Worm (Caenorhabditis elegans): Measurements from ENCODE around the gene D2045.5.
A peak's percentile ranks its signal among the peaks of the same experiment; 100 is the strongest.
"Not testable (repeated sequence)": the region's sequence is repeated elsewhere in the genome, so short reads cannot be mapped to it uniquely, and the experiment has no call there.

The D2045.5 gene

DNA sequence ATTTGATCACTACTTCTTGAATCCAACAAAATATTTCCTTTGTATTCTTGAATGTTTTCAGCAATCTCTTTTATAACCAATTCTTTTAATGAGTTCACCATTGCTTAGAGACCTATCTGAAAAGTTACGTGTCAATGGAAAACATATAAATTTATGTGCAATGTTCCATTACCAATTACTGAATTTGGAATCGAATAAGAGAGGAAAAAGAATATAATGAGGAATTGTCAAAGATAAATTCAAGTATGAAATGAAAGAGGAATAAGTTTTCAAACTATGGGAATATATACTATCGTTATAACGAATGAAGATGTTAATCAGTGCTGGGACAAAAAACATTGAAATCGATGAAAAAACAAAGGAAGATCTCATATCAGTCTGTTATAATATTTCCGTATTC, 18.4 kb downstream of the D2045.5 start, which contains the start of gene H04D03.4:
H04D03.4 (minus strand) TSS at position 101 of the 400 bp plus-strand sequence.
- TF ChIP-seq Y55F3AM.14 (GFP tag; optimal IDR thresholded peaks at IDR 0.05) (no peak), egl-27 (tag; optimal IDR thresholded peaks at IDR 0.05) (no peak), nhr-129 (tag; optimal IDR thresholded peaks at IDR 0.05) (no peak), ceh-82 (tag; optimal IDR thresholded peaks at IDR 0.05) (no peak), sma-9 (GFP tag; optimal IDR thresholded peaks at IDR 0.05) (no peak), sma-9 (tag; optimal IDR thresholded peaks at IDR 0.05) (no peak), blmp-1 (tag; optimal IDR thresholded peaks at IDR 0.05; ENCODE audit: insufficient read depth) (no peak), nhr-23 (tag; optimal IDR thresholded peaks at IDR 0.05) (no peak), nhr-10 (tag; optimal IDR thresholded peaks at IDR 0.05) (no peak), lsy-2 (tag; optimal IDR thresholded peaks at IDR 0.05) (no peak), aly-2 (tag; optimal IDR thresholded peaks at IDR 0.05) (no peak), ZK546.5 (tag; optimal IDR thresholded peaks at IDR 0.05) (no peak), skn-1 (tag; optimal IDR thresholded peaks at IDR 0.05) (no peak), ztf-1 (GFP tag; conservative IDR thresholded peaks at IDR 0.05) (no peak), unc-62 (GFP tag; optimal IDR thresholded peaks at IDR 0.05) (no peak), elt-1 (tag; optimal IDR thresholded peaks at IDR 0.05) (no peak), sma-3 (GFP tag; optimal IDR thresholded peaks at IDR 0.05) (no peak), fos-1 (tag; optimal IDR thresholded peaks at IDR 0.05) (no peak), lin-39 (tag; optimal IDR thresholded peaks at IDR 0.05) (no peak)

DNA sequence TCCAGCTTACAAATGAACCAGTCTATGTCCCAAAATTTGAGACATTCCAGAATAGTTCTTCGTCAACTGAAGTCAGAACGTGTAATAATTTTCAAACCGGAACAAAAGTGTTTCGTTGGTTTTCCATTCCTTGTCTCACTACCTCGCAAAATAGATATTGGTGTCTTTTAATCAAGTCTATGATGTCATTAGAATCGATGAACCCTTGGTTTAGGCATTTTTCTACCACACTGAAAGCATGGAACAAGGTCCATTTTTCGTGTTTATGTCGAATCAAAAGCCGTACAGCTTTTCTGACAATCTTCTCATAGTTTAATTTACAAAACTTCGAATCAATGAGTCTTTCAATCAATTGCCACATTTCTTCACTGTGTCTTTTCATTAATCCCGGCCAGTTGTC, 22.7 kb downstream of the D2045.5 start, which contains the start of gene H04D03.7:
H04D03.7 (minus strand) TSS at position 101 of the 400 bp plus-strand sequence.
- no peak for TF ChIP-seq ztf-1 (GFP tag; conservative IDR thresholded peaks at IDR 0.05)

DNA sequence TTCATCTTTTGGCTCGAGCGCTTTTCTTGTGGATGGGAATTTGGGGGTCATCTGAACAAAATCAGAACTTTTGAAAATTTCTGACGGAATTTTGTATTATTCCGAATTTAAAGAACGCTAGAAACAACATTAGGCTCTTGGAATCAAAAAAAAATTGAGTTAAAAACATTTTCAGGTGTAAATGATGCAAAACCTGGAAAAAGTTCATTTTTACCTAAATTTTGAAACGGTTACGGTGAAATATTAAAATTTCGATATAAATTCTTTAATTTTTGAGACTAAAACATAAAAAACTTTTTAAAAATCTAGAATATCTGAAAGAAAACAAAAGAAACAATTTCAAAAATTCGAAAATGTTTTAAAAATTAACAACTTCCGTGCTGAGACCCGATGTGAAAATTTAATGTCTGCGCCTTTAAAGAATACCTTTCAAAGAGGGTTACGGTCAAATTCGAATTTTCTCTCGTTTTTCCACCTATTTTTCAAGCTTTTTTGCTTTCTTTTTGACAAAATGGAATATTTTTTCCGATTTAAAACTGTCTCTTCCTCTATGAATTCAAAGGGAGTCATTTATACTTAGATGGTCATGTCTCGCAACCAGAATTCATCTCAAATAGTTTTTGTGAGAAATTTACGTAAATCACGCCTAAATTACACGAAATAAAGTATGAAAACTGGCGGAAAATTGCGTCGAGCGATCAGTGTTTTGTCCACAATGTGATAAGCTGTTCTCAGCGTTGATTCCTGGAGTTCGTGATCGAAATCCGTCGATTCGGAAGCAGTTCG, 26.9 kb downstream of the D2045.5 start, which contains the start of the genes H04D03.2 and ecps-2:
H04D03.2 (minus strand) TSS at position 51 of the 786 bp plus-strand sequence.
ecps-2 (plus strand) TSS at position 736 of the 786 bp plus-strand sequence.
- TF ChIP-seq sma-3 (GFP tag; optimal IDR thresholded peaks at IDR 0.05) (no peak), lsy-2 (tag; optimal IDR thresholded peaks at IDR 0.05) (no peak), nhr-11 (tag; optimal IDR thresholded peaks at IDR 0.05) (no peak), lin-11 (tag; optimal IDR thresholded peaks at IDR 0.05) (no peak), ztf-1 (GFP tag; conservative IDR thresholded peaks at IDR 0.05) (no peak), nhr-23 (tag; optimal IDR thresholded peaks at IDR 0.05) (no peak), elt-1 (tag; optimal IDR thresholded peaks at IDR 0.05) (no peak), mdl-1 (tag; optimal IDR thresholded peaks at IDR 0.05) (no peak), nhr-237 (tag; optimal IDR thresholded peaks at IDR 0.05) (no peak), Y55F3AM.14 (GFP tag; optimal IDR thresholded peaks at IDR 0.05) (no peak), alr-1 (tag; optimal IDR thresholded peaks at IDR 0.05) (no peak), fos-1 (tag; optimal IDR thresholded peaks at IDR 0.05) (no peak), C34F6.9 (tag; optimal IDR thresholded peaks at IDR 0.05) (no peak), ceh-82 (tag; optimal IDR thresholded peaks at IDR 0.05) (no peak), blmp-1 (tag; optimal IDR thresholded peaks at IDR 0.05; ENCODE audit: insufficient read depth) (no peak), R02D3.7 (tag; optimal IDR thresholded peaks at IDR 0.05) (no peak), mab-5 (tag; optimal IDR thresholded peaks at IDR 0.05) (no peak), ztf-11 (tag; optimal IDR thresholded peaks at IDR 0.05) (no peak), nhr-129 (tag; optimal IDR thresholded peaks at IDR 0.05) (no peak), nhr-12 (tag; optimal IDR thresholded peaks at IDR 0.05) (no peak)

ce11 chrIII:10438780-10439179, 30.6 kb downstream of the D2045.5 start, which contains the start of gene H04D03.6:
H04D03.6 (minus strand) TSS chrIII:10438880.
- not testable (repeated sequence) for TF ChIP-seq nhr-129, nhr-12, gmeb-1 (tag; optimal IDR thresholded peaks at IDR 0.05)

- TF ChIP-seq F13H6.1 (tag; optimal IDR thresholded peaks at IDR 0.05): peak; percentile 50
- TF ChIP-seq C34F6.9 (tag; optimal IDR thresholded peaks at IDR 0.05): peak; percentile 78
- peak; percentile 76 for TF ChIP-seq lin-13 (GFP tag; optimal IDR thresholded peaks at IDR 0.05)
- peak; percentile 63 for TF ChIP-seq unc-55 (GFP tag; optimal IDR thresholded peaks at IDR 0.05)
- peak; percentile 69 to 75 for TF ChIP-seq lsy-2 (tag; optimal IDR thresholded peaks at IDR 0.05)
- TF ChIP-seq mab-5 (tag; optimal IDR thresholded peaks at IDR 0.05): peak; percentile 39
- peak; percentile 31 for TF ChIP-seq sma-3 (GFP tag; optimal IDR thresholded peaks at IDR 0.05)
- TF ChIP-seq crh-2 (tag; optimal IDR thresholded peaks at IDR 0.05): peak; percentile 44
- TF ChIP-seq gmeb-1 (tag; optimal IDR thresholded peaks at IDR 0.05): peak; percentile 60
Measured at ce11 chrIII:10435938-10436842, 33.2 kb downstream of the D2045.5 start, which contains the start of the genes smrd-1 and enu-3.1. smrd-1 (minus strand) TSS chrIII:10435988. enu-3.1 (plus strand) TSS chrIII:10436276.
